Fruit fly (Drosophila melanogaster) whole organism, embryonic: ENCODE measurements around the gene PCNA2.

ENCODE experiments used
- BEAF-32 ChIP-seq: fragments of 200-800 bp; sonication (Bioruptor generic); optimal IDR thresholded peaks from 3 replicates; lab custom pipeline; 2017; ENCODE audit warnings: missing biosample characterization, missing genetic modification characterization, mild to moderate bottlenecking, moderate library complexity, missing genetic modification reagents
- CG10147 ChIP-seq: fragments of 200-800 bp; sonication (Bioruptor generic); optimal IDR thresholded peaks from 2 replicates; lab custom pipeline; 2019; ENCODE audit warnings: missing biosample characterization, mild to moderate bottlenecking, missing genetic modification characterization, moderate library complexity
- CG10979 ChIP-seq: fragments of 200-800 bp; sonication (Bioruptor generic); optimal IDR thresholded peaks from 2 replicates; lab custom pipeline; 2018; ENCODE audit warnings: missing biosample characterization, mild to moderate bottlenecking, missing genetic modification characterization, moderate library complexity
- CG12236 ChIP-seq: fragments of 200-800 bp; sonication (Bioruptor generic); optimal IDR thresholded peaks from 2 replicates; lab custom pipeline; 2016; ENCODE audit warnings: missing biosample characterization, missing genetic modification characterization
- CG12299 ChIP-seq: fragments of 200-800 bp; sonication (Bioruptor generic); optimal IDR thresholded peaks from 2 replicates; lab custom pipeline; 2018; ENCODE audit warnings: missing biosample characterization, mild to moderate bottlenecking, missing genetic modification characterization
- CG13424 ChIP-seq: fragments of 200-800 bp; sonication (Bioruptor generic); optimal IDR thresholded peaks from 2 replicates; lab custom pipeline; 2019; ENCODE audit warnings: missing biosample characterization, mild to moderate bottlenecking, missing genetic modification characterization, moderate library complexity
- CG14050 ChIP-seq: fragments of 200-800 bp; sonication (Bioruptor generic); IDR thresholded peaks from 3 replicates; pipeline ENCODE4 v1.3.6; 2022; ENCODE audit warnings: missing biosample characterization, missing genetic modification characterization
- CG14667 ChIP-seq: fragments of 200-800 bp; sonication (Bioruptor generic); IDR thresholded peaks from 2 replicates; pipeline ENCODE4 v1.3.6; 2022; ENCODE audit warnings: missing biosample characterization, missing genetic modification characterization
- CG17359 ChIP-seq: fragments of 200-800 bp; sonication (Bioruptor generic); optimal IDR thresholded peaks from 3 replicates; lab custom pipeline; 2018; ENCODE audit warnings: missing biosample characterization, mild to moderate bottlenecking, missing genetic modification characterization, moderate library complexity
- CG2120 ChIP-seq: fragments of 200-800 bp; sonication (Bioruptor generic); optimal IDR thresholded peaks from 3 replicates; lab custom pipeline; 2016; ENCODE audit warnings: missing biosample characterization, missing genetic modification characterization
- CG2875 ChIP-seq: fragments of 200-800 bp; sonication (Bioruptor generic); optimal IDR thresholded peaks from 2 replicates; lab custom pipeline; 2017; ENCODE audit warnings: missing biosample characterization, mild to moderate bottlenecking, missing genetic modification characterization, missing genetic modification reagents
- CG32767 ChIP-seq: fragments of 200-800 bp; sonication (Bioruptor generic); IDR thresholded peaks from 2 replicates; pipeline ENCODE4 v1.3.6; 2022; ENCODE audit warnings: missing biosample characterization, missing genetic modification characterization
- CG32772 ChIP-seq: fragments of 200-800 bp; sonication (Bioruptor generic); IDR thresholded peaks from 2 replicates; pipeline ENCODE4 v1.3.6; 2022; ENCODE audit warnings: missing biosample characterization, missing genetic modification characterization
- CG6254 ChIP-seq: fragments of 200-800 bp; sonication (Bioruptor generic); optimal IDR thresholded peaks from 3 replicates; lab custom pipeline; 2017; ENCODE audit warnings: mild to moderate bottlenecking, missing biosample characterization, missing genetic modification reagents, missing genetic modification characterization
- CG7372 ChIP-seq: fragments of 200-800 bp; sonication (Bioruptor generic); IDR thresholded peaks from 2 replicates; pipeline ENCODE4 v1.3.6; 2022; ENCODE audit warnings: missing biosample characterization, missing genetic modification characterization
- CG7786 ChIP-seq: fragments of 200-800 bp; sonication (Bioruptor generic); optimal IDR thresholded peaks from 2 replicates; lab custom pipeline; 2016; ENCODE audit warnings: missing biosample characterization, missing genetic modification characterization
- CG7928 ChIP-seq: fragments of 200-800 bp; sonication (Bioruptor generic); optimal IDR thresholded peaks from 2 replicates; lab custom pipeline; 2017; ENCODE audit warnings: missing biosample characterization, mild to moderate bottlenecking, missing genetic modification characterization
- CG7987 ChIP-seq: fragments of 200-800 bp; sonication (Bioruptor generic); optimal IDR thresholded peaks from 2 replicates; lab custom pipeline; 2018; ENCODE audit warnings: missing biosample characterization, mild to moderate bottlenecking, missing genetic modification characterization, moderate library complexity
- CG8924 ChIP-seq: fragments of 200-800 bp; optimal IDR thresholded peaks from 3 replicates; lab custom pipeline; 2019; ENCODE audit warnings: missing biosample characterization, mild to moderate bottlenecking, missing genetic modification characterization, moderate library complexity
- CG9817 ChIP-seq: fragments of 200-800 bp; sonication (Bioruptor generic); optimal IDR thresholded peaks from 2 replicates; lab custom pipeline; 2018; ENCODE audit warnings: missing biosample characterization, mild to moderate bottlenecking, missing genetic modification characterization, moderate library complexity
- Doc2 ChIP-seq: fragments of 200-800 bp; sonication (Bioruptor generic); IDR thresholded peaks from 2 replicates; pipeline ENCODE4 v1.3.6; 2022; ENCODE audit warnings: missing biosample characterization, missing genetic modification characterization
- Ets97D ChIP-seq: fragments of 200-800 bp; sonication (Bioruptor generic); optimal IDR thresholded peaks from 3 replicates; lab custom pipeline; 2016; ENCODE audit warnings: missing biosample characterization, missing genetic modification characterization
- Fer3 ChIP-seq: fragments of 200-800 bp; sonication (Bioruptor generic); optimal IDR thresholded peaks from 2 replicates; lab custom pipeline; 2018; ENCODE audit warnings: missing biosample characterization, mild to moderate bottlenecking, missing genetic modification characterization, moderate library complexity
- HmgZ ChIP-seq: fragments of 200-800 bp; sonication (Bioruptor generic); optimal IDR thresholded peaks from 2 replicates; lab custom pipeline; 2018; ENCODE audit warnings: missing biosample characterization, mild to moderate bottlenecking, missing genetic modification characterization
- Lpt ChIP-seq: fragments of >200 bp; optimal IDR thresholded peaks from 2 replicates; lab custom pipeline; 2018; ENCODE audit warnings: missing biosample characterization, missing genetic modification characterization
- Myb ChIP-seq: fragments of 200-800 bp; sonication (Bioruptor generic); optimal IDR thresholded peaks from 2 replicates; lab custom pipeline; 2016; ENCODE audit warnings: missing biosample characterization, missing genetic modification characterization
- Oli ChIP-seq: fragments of 200-800 bp; sonication (Bioruptor generic); optimal IDR thresholded peaks from 2 replicates; lab custom pipeline; 2018; ENCODE audit warnings: missing biosample characterization, mild to moderate bottlenecking, missing genetic modification characterization, moderate library complexity
- PHDP ChIP-seq: fragments of 200-800 bp; sonication (Bioruptor generic); optimal IDR thresholded peaks from 3 replicates; lab custom pipeline; 2018; ENCODE audit warnings: missing biosample characterization, mild to moderate bottlenecking, missing genetic modification characterization, moderate library complexity
- Sox102F ChIP-seq: fragments of 200-800 bp; sonication (Bioruptor generic); optimal IDR thresholded peaks from 2 replicates; lab custom pipeline; 2018; ENCODE audit warnings: missing biosample characterization, mild to moderate bottlenecking, missing genetic modification characterization, moderate library complexity
- Ssrp ChIP-seq: fragments of 200-800 bp; sonication (Bioruptor generic); optimal IDR thresholded peaks from 2 replicates; lab custom pipeline; 2018; ENCODE audit warnings: missing biosample characterization, mild to moderate bottlenecking, missing genetic modification characterization, moderate library complexity
- ash1 ChIP-seq: fragments of 200-800 bp; sonication (Bioruptor generic); optimal IDR thresholded peaks from 2 replicates; lab custom pipeline; 2018; ENCODE audit warnings: missing biosample characterization, mild to moderate bottlenecking, missing genetic modification characterization
- bcd ChIP-seq: fragments of 200-800 bp; sonication (Bioruptor generic); optimal IDR thresholded peaks from 2 replicates; lab custom pipeline; 2017; ENCODE audit warnings: missing biosample characterization, mild to moderate bottlenecking, missing genetic modification characterization
- bsh ChIP-seq, 2 experiments: fragments of 200-800 bp; sonication (Bioruptor generic); optimal IDR thresholded peaks; 2 replicates each; lab custom pipeline; 2017 to 2018; ENCODE audit warnings: mild to moderate bottlenecking in 2 of 2, missing biosample characterization in 2 of 2, missing genetic modification characterization in 2 of 2, moderate library complexity in 1 of 2
- esg ChIP-seq: fragments of 200-800 bp; sonication (Bioruptor generic); conservative IDR thresholded peaks from 2 replicates; pipeline ENCODE4 v1.3.6; 2022; ENCODE audit warnings: missing biosample characterization, missing genetic modification characterization
- fd3F ChIP-seq: fragments of 200-800 bp; sonication (Bioruptor generic); optimal IDR thresholded peaks from 2 replicates; lab custom pipeline; 2018; ENCODE audit warnings: missing biosample characterization, mild to moderate bottlenecking, missing genetic modification characterization, moderate library complexity
- gcm2 ChIP-seq: fragments of 200-800 bp; sonication (Bioruptor generic); optimal IDR thresholded peaks from 2 replicates; lab custom pipeline; 2016; ENCODE audit warnings: missing biosample characterization, missing genetic modification characterization
- gt ChIP-seq: fragments of 200-800 bp; sonication (Bioruptor generic); IDR thresholded peaks from 2 replicates; pipeline ENCODE4 v1.3.6; 2022; ENCODE audit warnings: missing biosample characterization, missing genetic modification characterization
- her ChIP-seq: fragments of 200-800 bp; sonication (Bioruptor generic); optimal IDR thresholded peaks from 2 replicates; lab custom pipeline; 2016; ENCODE audit warnings: missing biosample characterization, missing genetic modification characterization
- pfk ChIP-seq: fragments of 200-800 bp; sonication (Bioruptor generic); optimal IDR thresholded peaks from 2 replicates; lab custom pipeline; 2018; ENCODE audit warnings: missing biosample characterization, mild to moderate bottlenecking, missing genetic modification characterization, moderate library complexity
- pita ChIP-seq: fragments of 200-800 bp; sonication (Bioruptor generic); optimal IDR thresholded peaks from 2 replicates; lab custom pipeline; 2017; ENCODE audit warnings: missing biosample characterization, mild to moderate bottlenecking, missing genetic modification characterization
- pum ChIP-seq: fragments of 200-800 bp; sonication (Bioruptor generic); optimal IDR thresholded peaks from 2 replicates; lab custom pipeline; 2016; ENCODE audit warnings: missing biosample characterization, missing genetic modification characterization
- run ChIP-seq: fragments of 200-800 bp; sonication (Bioruptor generic); optimal IDR thresholded peaks from 3 replicates; lab custom pipeline; 2018; ENCODE audit warnings: missing biosample characterization, mild to moderate bottlenecking, missing genetic modification characterization
- salm ChIP-seq: fragments of 200-800 bp; sonication (Bioruptor generic); optimal IDR thresholded peaks from 2 replicates; lab custom pipeline; 2018; ENCODE audit warnings: missing biosample characterization, mild to moderate bottlenecking, missing genetic modification characterization
- sc ChIP-seq, 3 experiments: fragments of >200 bp in 2 of 3; fragments of 200-800 bp in 1 of 3; sonication (Bioruptor generic) in 1 of 3; optimal IDR thresholded peaks; 2 replicates in 2 of 3; 3 replicates in 1 of 3; lab custom pipeline; 2017; ENCODE audit warnings: mild to moderate bottlenecking in 1 of 3, missing biosample characterization in 1 of 3, missing genetic modification characterization in 1 of 3, missing genetic modification reagents in 1 of 3
- scrt ChIP-seq: fragments of 200-800 bp; sonication (Bioruptor generic); optimal IDR thresholded peaks from 2 replicates; lab custom pipeline; 2018; ENCODE audit warnings: missing biosample characterization, mild to moderate bottlenecking, missing genetic modification characterization, moderate library complexity
- seq ChIP-seq: fragments of 200-800 bp; sonication (Bioruptor generic); IDR thresholded peaks from 2 replicates; pipeline ENCODE4 v1.3.6; 2022; ENCODE audit warnings: missing biosample characterization, missing genetic modification characterization
- sna ChIP-seq: fragments of 200-800 bp; sonication (Bioruptor generic); IDR thresholded peaks from 2 replicates; pipeline ENCODE4 v1.3.6; 2022; ENCODE audit warnings: missing biosample characterization, missing genetic modification characterization; ENCODE audit not compliant: partially characterized antibody
- tio ChIP-seq: fragments of 200-800 bp; sonication (Bioruptor generic); optimal IDR thresholded peaks from 2 replicates; lab custom pipeline; 2017; ENCODE audit warnings: missing biosample characterization, missing genetic modification characterization, inconsistent platforms
- zfh2 ChIP-seq: fragments of 200-800 bp; sonication (Bioruptor generic); optimal IDR thresholded peaks from 2 replicates; lab custom pipeline; 2016; ENCODE audit warnings: missing biosample characterization, missing genetic modification characterization

PCNA2 gene

DNA sequence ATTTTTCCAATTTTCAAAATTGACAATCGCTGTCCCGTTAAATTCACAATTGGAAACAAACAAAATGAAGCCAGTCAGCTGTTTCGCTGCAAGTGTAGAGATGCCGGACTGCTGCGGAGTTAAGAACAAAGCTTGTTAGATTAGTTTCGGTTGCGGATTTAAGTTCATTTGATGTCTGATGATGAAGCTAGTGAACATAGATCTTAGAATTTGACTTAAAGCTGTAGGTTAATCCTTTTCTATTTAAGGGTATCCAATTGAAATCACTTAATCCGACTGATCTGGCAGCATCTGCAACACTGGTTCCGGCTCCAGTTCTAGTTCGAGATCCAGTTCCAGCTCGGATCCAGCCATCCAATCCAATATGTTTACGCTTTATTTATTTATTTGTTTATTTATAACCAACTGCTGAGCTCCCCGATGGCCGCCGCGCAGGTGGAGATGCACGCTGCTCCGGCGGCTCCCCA lies at the start of gene PCNA2, which contains the start of gene CG10366 (continued):
- TF ChIP-seq CG7987 (GFP tag; lab: Kevin White, UChicago) (peak; percentile 33), her (GFP tag; lab: Kevin White, UChicago) (peak; percentile 72), gt (no peak), PHDP (tag; lab: Kevin White, UChicago) (peak; percentile 48), CG17359 (tag; lab: Kevin White, UChicago) (peak; percentile 39), CG6254 (GFP tag; lab: Kevin White, UChicago) (peak; percentile 27), seq (GFP tag; lab: Robert Waterston, UW) (peak; percentile 54; the same call in 1 of the 2 replicates), CG7786 (peak; percentile 80), HmgZ (tag; lab: Kevin White, UChicago) (peak; percentile 86), CG7372 (GFP tag; lab: Robert Waterston, UW) (peak; percentile 54; the same call in 1 of the 2 replicates), fd3F (GFP tag; lab: Kevin White, UChicago) (peak; percentile 38), CG13424 (peak; percentile 81), scrt (GFP tag; lab: Kevin White, UChicago) (no peak), sna (GFP tag; lab: Robert Waterston, UW) (0 out of 2 replicates have a peak, but pooled peaks have one; percentile 19), salm (tag; lab: Kevin White, UChicago) (no peak), pita (GFP tag; lab: Kevin White, UChicago) (no peak), CG2120 (GFP tag; lab: Kevin White, UChicago) (peak; percentile 82), pum (GFP tag; lab: Kevin White, UChicago) (peak; percentile 74), pfk (no peak), Oli (tag; lab: Kevin White, UChicago) (peak; percentile 28), bcd (GFP tag; lab: Kevin White, UChicago) (peak; percentile 58), Fer3 (tag; lab: Kevin White, UChicago) (peak; percentile 63), Myb (GFP tag; lab: Kevin White, UChicago) (peak; percentile 79), gcm2 (GFP tag; lab: Kevin White, UChicago) (no peak), Sox102F (GFP tag; lab: Kevin White, UChicago) (peak; percentile 54), ash1 (GFP tag; lab: Kevin White, UChicago) (no peak), Lpt (GFP tag; lab: Kevin White, UChicago) (no peak), CG12236 (GFP tag; lab: Kevin White, UChicago) (peak; percentile 48), CG8924 (peak; percentile 77), CG12299 (tag; lab: Kevin White, UChicago) (peak; percentile 44), Doc2 (GFP tag; lab: Robert Waterston, UW) (no peak), CG14050 (GFP tag; lab: Robert Waterston, UW) (no peak), esg (GFP tag; lab: Robert Waterston, UW) (peak; percentile 45; the same call in 1 of the 2 replicates), sc (optimal IDR thresholded peaks at IDR 0.05; lab: Kevin White, UChicago) (no peak), sc (GFP tag; optimal IDR thresholded peaks at IDR 0.05; lab: Kevin White, UChicago) (no peak), CG2875 (GFP tag; lab: Kevin White, UChicago) (no peak), CG10979 (tag; lab: Kevin White, UChicago) (peak; percentile 51), run (tag; lab: Kevin White, UChicago) (no peak), zfh2 (peak; percentile 79), CG10147 (GFP tag; lab: Kevin White, UChicago) (peak; percentile 43), bsh (GFP tag; optimal IDR thresholded peaks at IDR 0.05; lab: Kevin White, UChicago) (peak in 1 of 2 experiments; percentile 60), CG7928 (GFP tag; lab: Kevin White, UChicago) (peak; percentile 70), Ssrp (tag; lab: Kevin White, UChicago) (peak; percentile 44), tio (GFP tag; lab: Kevin White, UChicago) (no peak), CG32772 (peak; percentile 27; the same call in 1 of the 2 replicates), BEAF-32 (GFP tag; lab: Kevin White, UChicago) (peak; percentile 47), CG14667 (no peak), CG9817 (tag; lab: Kevin White, UChicago) (peak; percentile 77), CG32767 (GFP tag; lab: Robert Waterston, UW) (peak; percentile 45; the same call in 1 of the 2 replicates), Ets97D (GFP tag; lab: Kevin White, UChicago) (peak; percentile 78)
